Worm (Caenorhabditis elegans) whole organism, dauer: ENCODE measurements around the gene C25H3.3.

Source experiments
- unc-62 ChIP-seq: sonication (generic microtip); optimal IDR thresholded peaks from 2 replicates; lab custom pipeline; 2017; ENCODE audit warnings: missing biosample characterization, missing genetic modification reagents, missing genetic modification characterization

The C25H3.3 gene

DNA sequence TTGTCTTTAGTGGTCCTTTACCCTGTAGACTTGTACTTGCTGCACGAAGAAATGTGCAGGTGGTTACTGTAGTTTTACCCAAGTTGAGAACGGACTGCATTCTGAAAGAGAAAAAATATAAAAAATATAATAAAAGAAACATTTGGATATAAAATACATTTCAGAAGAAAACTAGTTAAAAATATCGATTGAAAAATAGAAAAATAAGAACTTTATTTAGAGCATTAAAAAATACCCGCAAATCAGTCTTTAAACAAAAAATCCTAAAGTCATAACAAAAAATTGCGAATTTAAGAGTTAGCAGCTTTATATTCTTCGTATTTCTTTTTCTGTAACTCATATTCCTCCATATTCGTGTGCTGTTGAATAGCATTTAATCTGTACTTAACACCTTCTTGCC is 25.2 kb upstream of the C25H3.3 start, which contains the start of gene C25H3.7:
Gene C25H3.7 (minus strand): TSS at position 101 of the 400 bp plus-strand sequence.
- no peak for TF ChIP-seq unc-62

DNA sequence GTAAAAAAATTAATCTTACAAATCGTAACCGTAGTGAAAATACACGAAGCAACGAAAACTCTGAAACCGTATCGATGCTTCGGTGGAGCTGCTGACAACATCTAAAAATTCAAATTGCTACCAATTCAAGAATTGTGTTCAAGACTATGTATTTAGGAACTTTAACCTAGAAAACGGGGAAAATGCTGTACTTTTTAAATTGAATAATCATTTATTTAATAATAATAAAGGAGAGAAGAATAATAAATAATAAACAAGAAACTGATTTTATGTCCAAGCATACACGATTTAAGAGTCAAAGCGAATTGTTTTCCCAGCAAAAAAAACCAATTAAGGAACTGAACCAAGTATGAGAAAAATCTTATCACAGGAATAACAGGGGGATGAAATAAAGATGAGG is 24.4 kb upstream of the C25H3.3 start, which contains the start of gene C25H3.17:
Gene C25H3.17 (minus strand): TSS at position 101 of the 400 bp plus-strand sequence.
- no peak for TF ChIP-seq unc-62

DNA sequence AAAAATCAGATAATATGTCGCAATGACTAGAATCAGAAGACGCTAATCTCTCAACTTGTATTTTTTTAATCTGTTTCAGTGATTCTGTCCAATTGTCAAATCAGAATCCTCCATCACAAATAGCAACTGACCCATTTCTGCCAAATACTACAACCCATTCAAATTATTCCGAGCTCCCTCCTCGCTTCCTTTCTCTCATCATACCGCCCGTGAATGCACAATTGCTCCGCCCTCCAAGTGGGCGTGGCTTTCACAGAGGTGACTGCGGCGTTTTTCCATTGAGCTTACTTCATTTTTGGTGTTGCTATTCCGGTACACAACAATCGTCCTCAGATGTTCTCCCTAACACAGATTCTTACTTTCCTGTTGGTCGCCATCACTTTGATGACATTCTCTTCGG is 13.3 kb upstream of the C25H3.3 start, which contains the start of gene flp-27:
Gene flp-27 (plus strand): TSS at position 301 of the 400 bp plus-strand sequence.
- TF ChIP-seq unc-62, result no peak

DNA sequence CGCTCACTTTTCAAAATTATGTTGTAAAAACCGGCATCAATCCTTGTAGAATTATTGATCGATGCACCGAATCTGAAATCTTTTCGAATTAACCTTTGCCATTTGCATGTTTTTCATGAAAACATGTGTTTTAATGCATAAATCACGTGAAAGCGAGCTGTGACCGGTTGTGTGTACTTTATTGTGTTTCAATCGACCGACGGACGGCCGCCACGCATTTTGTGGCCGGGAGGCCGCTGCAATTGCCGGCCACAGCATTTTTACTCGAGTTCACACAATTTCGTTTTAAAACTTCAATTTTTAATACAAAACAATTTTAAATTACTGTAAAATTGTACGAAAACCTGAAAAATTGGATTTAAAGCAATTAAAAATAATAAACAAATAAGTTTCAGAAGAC is 5.0 kb upstream of the C25H3.3 start, which contains the start of gene C25H3.11:
Gene C25H3.11 (minus strand): TSS at position 82 of the 400 bp plus-strand sequence.
- no peak for TF ChIP-seq unc-62

DNA sequence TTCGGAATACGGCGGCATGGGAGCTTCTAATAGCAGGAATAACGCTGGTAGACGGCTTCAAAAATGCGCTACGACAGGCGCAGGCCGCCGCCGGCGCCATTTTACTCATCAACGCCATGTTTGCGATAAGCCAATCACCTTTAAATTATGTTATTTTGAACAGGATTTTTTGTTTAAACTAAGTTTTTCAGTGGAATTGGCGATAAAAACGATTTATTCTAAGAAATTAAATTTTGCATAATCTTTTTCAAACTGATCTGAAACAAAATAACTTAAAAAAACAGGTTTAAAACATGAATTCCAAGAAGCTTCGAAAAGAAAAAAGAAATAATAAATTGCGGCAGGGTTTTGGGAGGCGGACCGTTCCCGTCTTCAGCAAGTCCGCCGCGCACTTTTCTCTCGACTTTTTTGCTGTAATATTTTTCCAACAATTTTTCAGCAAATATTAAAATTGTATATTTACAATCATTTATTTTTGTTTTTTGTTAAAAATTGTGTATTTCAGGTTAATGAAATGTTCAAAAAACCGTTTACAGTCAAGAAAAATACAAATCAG is 2.7 kb upstream of the C25H3.3 start, which contains the start of the genes ndub-5 and eif-2D:
Gene ndub-5 (minus strand): TSS at position 138 of the 556 bp plus-strand sequence.
Gene eif-2D (plus strand): TSS at position 506 of the 556 bp plus-strand sequence.
- TF ChIP-seq unc-62, result no peak

DNA sequence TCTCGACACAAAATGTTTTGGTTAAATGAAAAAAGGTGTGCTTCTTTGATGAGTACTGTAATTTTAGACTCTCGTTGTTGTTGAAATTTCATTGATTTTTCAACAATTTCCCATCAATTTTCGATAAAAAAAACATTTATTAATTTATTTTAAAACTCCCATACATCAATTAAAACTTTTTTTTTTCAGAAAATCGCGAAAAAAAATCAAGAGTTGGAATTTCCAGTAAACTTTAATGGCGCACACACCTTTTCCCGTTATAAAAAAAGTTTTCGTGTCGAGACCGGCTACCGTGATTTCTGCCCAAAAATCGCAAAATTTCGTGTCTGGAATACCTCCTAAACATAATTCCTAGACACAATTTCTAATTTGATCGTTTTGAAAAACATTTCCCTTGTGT is 805 bp downstream of the C25H3.3 start, which contains the start of gene C25H3.14:
Gene C25H3.14 (plus strand): TSS at position 301 of the 400 bp plus-strand sequence.
- TF ChIP-seq unc-62, result no peak

DNA sequence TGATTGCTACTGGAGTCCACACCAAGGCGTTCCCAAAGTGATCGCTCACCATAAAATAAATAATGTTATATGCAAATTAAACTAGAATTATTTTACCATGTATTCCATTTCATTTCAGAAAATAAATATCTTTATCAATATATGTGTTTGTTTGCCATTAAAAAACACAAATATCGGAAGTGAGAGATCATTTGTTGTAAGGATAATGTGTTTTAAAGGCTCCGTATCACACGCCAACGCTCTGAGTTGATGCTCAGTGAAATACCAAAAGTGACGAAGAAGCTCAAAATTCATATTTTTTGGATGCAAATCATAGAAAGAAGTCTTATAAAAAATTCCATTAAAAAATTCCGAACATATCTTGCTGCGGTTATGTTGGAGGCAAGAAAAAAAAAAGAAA is 2.2 kb downstream of the C25H3.3 start:
- TF ChIP-seq unc-62, result no peak

DNA sequence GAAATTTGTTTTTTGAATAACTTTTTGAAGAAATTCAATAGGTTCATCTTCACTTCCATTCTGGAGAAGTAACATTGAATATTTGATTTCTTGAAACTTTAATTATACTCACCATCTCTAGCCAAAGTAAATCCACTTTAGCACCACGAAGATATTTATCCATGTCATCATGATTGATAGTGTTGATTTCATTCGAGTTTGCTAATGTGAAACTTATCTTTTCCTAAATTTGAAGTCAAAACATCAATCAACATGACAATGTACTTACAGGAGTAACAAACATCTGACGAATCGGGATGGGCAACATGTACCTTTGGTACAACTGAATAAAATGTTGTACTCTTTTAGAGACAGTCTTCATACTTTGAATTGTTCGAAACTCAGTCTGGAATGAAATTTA is 3.3 kb downstream of the C25H3.3 start:
- no peak for TF ChIP-seq unc-62

DNA sequence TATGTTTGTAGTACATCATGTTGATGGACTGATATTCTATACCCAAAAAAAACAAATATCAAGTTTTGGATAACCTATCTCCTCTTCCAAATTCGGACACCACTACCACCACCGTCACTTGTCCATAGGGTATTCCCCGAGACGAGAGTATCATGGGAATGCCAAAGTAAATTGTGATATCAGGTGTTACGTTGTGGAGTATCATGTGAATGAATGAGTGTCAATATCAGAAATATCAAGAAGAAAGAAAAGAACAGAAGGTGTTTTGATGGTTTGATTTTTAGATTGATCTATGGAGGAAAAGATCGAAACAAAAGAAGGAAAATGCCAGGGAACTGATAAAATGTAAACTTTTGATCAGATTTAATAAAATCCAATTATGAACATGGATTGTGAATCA is 4.3 kb downstream of the C25H3.3 start:
- no peak for TF ChIP-seq unc-62

DNA sequence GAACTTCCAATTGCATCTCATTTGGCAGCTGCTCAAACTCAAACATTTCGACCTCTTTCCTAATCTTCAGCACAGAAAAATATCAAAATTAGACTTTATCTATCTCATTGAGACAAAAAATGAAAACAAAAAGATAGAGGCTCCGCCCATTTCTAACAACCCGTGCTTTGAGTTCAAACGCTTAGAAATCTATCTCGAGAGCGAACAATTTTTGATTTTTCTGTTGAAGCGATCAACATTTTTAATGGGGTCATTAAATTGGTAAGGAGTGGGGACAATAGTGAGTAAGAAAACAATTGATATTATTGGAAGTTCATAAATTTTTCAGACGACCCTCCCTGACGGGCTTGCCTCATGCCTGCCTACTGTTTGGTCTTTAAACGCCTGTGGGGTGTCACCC is 4.9 kb downstream of the C25H3.3 start, which contains the start of the genes C25H3.10 and C25H3.1:
Gene C25H3.10 (minus strand): TSS at position 101 of the 400 bp plus-strand sequence.
Gene C25H3.1 (plus strand): TSS at position 203 of the 400 bp plus-strand sequence.
- no peak for TF ChIP-seq unc-62

DNA sequence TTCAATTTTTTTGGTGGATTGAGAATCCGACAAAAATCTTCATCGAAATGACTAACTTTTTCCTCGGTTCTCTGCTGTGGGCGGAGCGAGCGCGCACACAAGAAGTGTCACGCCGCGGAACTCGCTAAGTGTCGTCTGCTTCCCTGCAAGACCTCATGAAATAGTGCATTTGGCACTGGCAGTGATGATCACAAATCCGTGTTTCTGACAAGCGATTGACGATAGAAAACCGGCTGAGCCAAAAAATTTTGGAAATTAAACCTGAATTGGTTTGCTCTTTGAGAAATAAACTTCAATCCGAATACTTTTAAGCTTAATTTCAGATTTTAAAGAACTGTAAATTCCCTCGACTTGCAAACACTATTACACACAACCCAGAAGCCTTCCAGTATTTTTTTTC is 7.5 kb downstream of the C25H3.3 start:
- no peak for TF ChIP-seq unc-62

DNA sequence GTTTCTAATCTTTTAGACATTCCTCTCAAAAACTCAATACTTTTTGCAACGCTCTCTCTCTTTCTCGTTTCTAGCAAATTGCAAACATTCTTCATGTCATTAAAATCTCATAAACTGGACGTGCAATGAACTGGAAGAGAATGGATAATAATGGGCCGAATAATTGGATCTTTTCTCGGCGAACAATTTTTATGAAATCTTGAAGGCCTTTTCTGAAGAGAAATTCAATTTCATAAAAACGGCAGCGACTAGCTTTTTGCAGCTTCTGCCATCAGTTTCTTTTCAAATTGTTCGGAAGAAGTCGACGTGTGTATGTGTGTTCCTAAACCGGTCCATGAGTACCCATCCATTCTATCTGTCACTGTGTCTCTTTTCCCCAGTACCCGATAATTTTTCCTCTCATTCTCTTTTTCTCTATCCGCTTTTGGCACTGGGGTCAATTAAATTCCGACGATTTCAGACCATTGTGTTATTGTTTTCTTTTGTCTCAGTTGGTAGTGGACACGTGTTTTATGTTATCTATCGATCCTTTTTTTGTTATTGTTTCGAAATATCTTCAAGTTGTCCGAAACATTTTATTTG is 8.7 kb downstream of the C25H3.3 start:
- TF ChIP-seq unc-62, result no peak

DNA sequence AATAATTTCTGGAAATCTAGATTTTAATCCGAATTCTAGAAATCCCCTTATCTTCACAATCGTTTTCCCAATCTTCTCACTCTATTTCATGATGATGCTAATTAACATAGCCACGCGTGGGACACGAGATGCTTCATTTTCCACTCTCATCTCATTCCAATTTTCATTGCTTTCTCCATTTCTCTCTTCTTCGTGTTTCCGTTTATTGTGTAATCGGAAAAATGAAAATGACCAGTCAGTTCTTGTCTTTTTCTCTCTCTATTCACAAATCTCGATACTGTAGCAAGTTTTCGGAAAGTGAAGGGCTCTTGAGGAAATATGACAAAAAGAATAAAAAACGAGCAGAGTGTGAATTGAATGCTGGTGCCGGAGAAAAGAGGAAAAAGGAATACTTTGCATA is 10.5 kb downstream of the C25H3.3 start:
- TF ChIP-seq unc-62, result no peak

DNA sequence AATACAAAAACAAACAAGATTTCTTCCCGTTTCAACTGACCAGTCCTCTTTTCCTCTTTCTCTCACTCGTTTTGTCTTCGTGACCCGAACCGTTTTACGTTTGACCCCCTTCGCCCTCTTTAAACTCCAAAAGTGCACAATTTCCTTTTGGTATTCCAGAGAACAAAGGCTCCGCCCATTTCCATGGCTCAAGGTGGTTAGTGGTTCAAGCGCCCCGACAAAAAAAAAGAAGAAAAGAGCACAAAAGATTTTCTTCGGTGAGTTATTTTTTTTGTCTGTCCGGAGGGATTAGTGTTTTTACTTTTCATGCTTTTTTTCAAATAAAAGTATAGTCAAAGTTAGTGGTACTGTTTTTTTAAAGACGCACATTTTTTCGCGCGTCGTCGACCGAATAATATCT is 13.5 kb downstream of the C25H3.3 start, which contains the start of gene osta-2:
Gene osta-2 (plus strand): TSS at position 160 of the 400 bp plus-strand sequence.
- no peak for TF ChIP-seq unc-62

DNA sequence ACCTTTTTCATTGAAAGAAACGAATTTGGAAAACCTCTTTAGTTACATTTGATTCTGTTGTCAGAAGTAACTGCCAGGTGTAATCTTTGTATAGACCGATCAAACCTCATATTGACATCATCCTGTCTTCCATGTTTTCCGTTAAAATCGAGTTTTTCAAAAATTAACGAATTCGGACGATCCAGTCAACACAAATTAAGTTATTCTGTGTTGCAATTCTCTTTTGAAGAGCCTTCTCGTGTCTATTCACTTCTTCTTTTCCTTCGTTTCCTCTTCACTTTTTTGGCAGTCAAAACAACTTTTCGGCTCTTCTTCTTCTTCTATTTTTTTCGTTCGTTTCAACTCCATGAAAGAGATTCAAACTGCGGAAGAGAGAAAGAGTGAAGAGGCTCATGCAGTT is 14.2 kb downstream of the C25H3.3 start:
- TF ChIP-seq unc-62, result no peak

DNA sequence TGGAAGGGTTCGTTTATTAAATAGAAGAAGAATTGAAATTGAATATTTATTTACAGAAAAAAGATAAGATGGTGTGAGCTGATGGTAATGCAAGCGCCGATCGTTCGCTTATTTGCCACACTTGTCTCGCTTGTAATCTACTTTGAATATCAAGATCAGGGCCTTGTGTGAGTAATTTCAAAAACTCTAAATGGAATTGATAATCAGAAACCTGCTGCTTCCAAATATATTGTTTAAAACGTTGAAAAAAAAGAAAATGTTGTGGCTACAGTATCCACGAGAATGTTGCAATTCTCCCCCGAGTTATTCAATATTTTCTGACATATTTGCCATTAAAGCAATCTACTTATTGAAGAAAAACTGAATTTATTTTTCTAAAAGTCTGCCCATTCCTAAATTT is 16.8 kb downstream of the C25H3.3 start:
- TF ChIP-seq unc-62, result no peak

DNA sequence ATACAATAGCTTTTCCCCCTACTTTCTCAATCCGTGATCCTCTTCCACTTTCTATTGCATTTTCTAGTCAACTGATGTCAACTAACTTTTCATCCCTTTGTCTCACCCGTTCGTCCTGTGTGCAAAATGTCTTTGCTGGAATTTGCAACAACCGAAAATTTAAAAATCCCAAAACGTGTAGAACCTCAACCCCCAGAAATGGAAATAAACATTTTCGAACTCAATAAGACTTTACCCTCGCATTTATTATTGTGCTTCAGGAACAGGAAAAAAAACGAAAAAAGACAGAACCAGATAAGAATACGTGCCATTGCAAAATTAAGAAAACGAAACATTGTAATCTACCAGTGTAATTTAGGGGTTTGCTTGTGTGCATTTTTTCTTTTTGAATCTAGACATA is 18.1 kb downstream of the C25H3.3 start:
- no peak for TF ChIP-seq unc-62

DNA sequence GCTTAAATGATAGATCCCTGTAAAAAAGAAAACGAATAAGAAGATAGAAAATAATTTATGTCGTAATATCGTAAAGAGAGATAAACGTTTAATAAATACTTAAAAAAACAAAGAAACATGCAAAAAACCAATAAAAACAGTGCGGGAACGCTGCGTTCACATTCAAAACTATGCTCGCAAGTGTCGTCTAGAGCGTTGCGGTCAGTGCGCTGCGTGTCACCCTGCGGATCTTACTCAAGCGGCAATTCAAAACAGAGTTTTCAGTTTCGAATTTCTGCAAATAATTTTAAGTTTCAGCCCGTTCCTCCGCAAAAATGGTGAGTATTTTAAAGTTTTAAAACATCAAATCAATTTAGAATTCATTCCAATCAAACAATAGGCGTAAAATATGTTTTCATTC is 20.8 kb downstream of the C25H3.3 start, which contains the start of the genes tiar-1 and lelo-4:
Gene tiar-1 (minus strand): TSS at position 17 of the 400 bp plus-strand sequence.
Gene lelo-4 (plus strand): TSS at position 118 of the 400 bp plus-strand sequence.
- TF ChIP-seq unc-62, result no peak
